Worm (Caenorhabditis elegans) whole organism, late embryonic: ENCODE results near the gene F57H12.5.

Experiments
- C08G9.2 ChIP-seq: sonication (generic microtip); optimal IDR thresholded peaks from 2 replicates; lab custom pipeline; 2016; ENCODE audit warnings: mild to moderate bottlenecking, missing genetic modification characterization, moderate library complexity, missing compliant biosample characterization
- C38D4.7 ChIP-seq: fragments of 200-800 bp; sonication (Bioruptor generic); optimal IDR thresholded peaks from 2 replicates; lab custom pipeline; 2018; ENCODE audit warnings: mild to moderate bottlenecking, missing genetic modification characterization, moderate library complexity, missing compliant biosample characterization
- K02D7.2 ChIP-seq: sonication (generic microtip); optimal IDR thresholded peaks from 2 replicates; lab custom pipeline; 2017; ENCODE audit warnings: mild to moderate bottlenecking, missing genetic modification characterization, missing compliant biosample characterization
- T23F11.4 ChIP-seq: fragments of 200-800 bp; sonication (Bioruptor generic); optimal IDR thresholded peaks from 2 replicates; lab custom pipeline; 2018; ENCODE audit warnings: mild to moderate bottlenecking, missing genetic modification characterization, missing compliant biosample characterization
- ahr-1 ChIP-seq: sonication (generic microtip); optimal IDR thresholded peaks from 2 replicates; lab custom pipeline; 2016; ENCODE audit warnings: missing genetic modification characterization, missing compliant biosample characterization
- ceh-14 ChIP-seq: sonication (generic microtip); optimal IDR thresholded peaks from 2 replicates; lab custom pipeline; 2016; ENCODE audit warnings: missing genotype, missing genetic modification characterization, missing compliant biosample characterization
- ceh-19 ChIP-seq: fragments of 200-800 bp; sonication (Bioruptor generic); optimal IDR thresholded peaks from 2 replicates; lab custom pipeline; 2018; ENCODE audit warnings: mild to moderate bottlenecking, missing genetic modification characterization, missing compliant biosample characterization
- ceh-24 ChIP-seq: sonication (generic microtip); optimal IDR thresholded peaks from 2 replicates; lab custom pipeline; 2016; ENCODE audit warnings: mild to moderate bottlenecking, missing genetic modification characterization, missing compliant biosample characterization
- ceh-31 ChIP-seq: sonication (generic microtip); optimal IDR thresholded peaks from 2 replicates; lab custom pipeline; 2016; ENCODE audit warnings: missing genetic modification characterization, missing compliant biosample characterization
- ceh-34 ChIP-seq: sonication (generic microtip); optimal IDR thresholded peaks from 2 replicates; lab custom pipeline; 2016; ENCODE audit warnings: mild to moderate bottlenecking, missing genetic modification characterization, missing compliant biosample characterization
- ceh-45 ChIP-seq: fragments of 200-800 bp; sonication (Bioruptor generic); IDR thresholded peaks from 2 replicates; pipeline ENCODE4 v1.3.6; 2022; ENCODE audit warnings: missing genetic modification reagents, missing genetic modification characterization, missing compliant biosample characterization
- che-1 ChIP-seq: sonication (generic microtip); optimal IDR thresholded peaks from 2 replicates; lab custom pipeline; 2016; ENCODE audit warnings: mild to moderate bottlenecking, missing genetic modification characterization, missing compliant biosample characterization
- dmd-4 ChIP-seq: sonication (generic microtip); optimal IDR thresholded peaks from 2 replicates; lab custom pipeline; 2016; ENCODE audit warnings: borderline replicate concordance, missing genetic modification characterization, missing compliant biosample characterization
- dve-1 ChIP-seq: sonication (generic microtip); optimal IDR thresholded peaks from 2 replicates; lab custom pipeline; 2017; ENCODE audit warnings: antibody characterized with exemption, mild to moderate bottlenecking, missing genetic modification characterization, missing compliant biosample characterization
- elt-2 ChIP-seq: sonication (generic microtip); optimal IDR thresholded peaks from 2 replicates; lab custom pipeline; 2016; ENCODE audit warnings: missing genetic modification reagents, missing genetic modification characterization, missing compliant biosample characterization
- ets-4 ChIP-seq: sonication (generic microtip); optimal IDR thresholded peaks from 2 replicates; lab custom pipeline; 2016; ENCODE audit warnings: missing genetic modification characterization, missing compliant biosample characterization
- fax-1 ChIP-seq: sonication (generic microtip); optimal IDR thresholded peaks from 2 replicates; lab custom pipeline; 2016; ENCODE audit warnings: missing genotype, missing genetic modification characterization, missing compliant biosample characterization
- hlh-13 ChIP-seq: fragments of 200-800 bp; sonication (Bioruptor generic); optimal IDR thresholded peaks from 2 replicates; lab custom pipeline; 2018; ENCODE audit warnings: mild to moderate bottlenecking, missing genetic modification characterization, missing compliant biosample characterization
- hlh-30 ChIP-seq: sonication (generic microtip); optimal IDR thresholded peaks from 2 replicates; lab custom pipeline; 2017; ENCODE audit warnings: antibody characterized with exemption, missing genetic modification characterization, missing compliant biosample characterization; ENCODE audit not compliant: insufficient read depth
- hlh-8 ChIP-seq: sonication (generic microtip); optimal IDR thresholded peaks from 2 replicates; lab custom pipeline; 2016; ENCODE audit warnings: missing genotype, missing genetic modification characterization, missing compliant biosample characterization
- lim-6 ChIP-seq: sonication (generic microtip); optimal IDR thresholded peaks from 2 replicates; lab custom pipeline; 2016; ENCODE audit warnings: missing genetic modification characterization, missing compliant biosample characterization
- nfya-1 ChIP-seq: sonication (generic microtip); optimal IDR thresholded peaks from 2 replicates; lab custom pipeline; 2017; ENCODE audit warnings: missing genetic modification characterization, mild to moderate bottlenecking, missing compliant biosample characterization, antibody characterized with exemption, moderate library complexity
- nhr-11 ChIP-seq: fragments of 150-350 bp; optimal IDR thresholded peaks from 2 replicates; lab custom pipeline; 2014; ENCODE audit warnings: missing biosample characterization, missing genetic modification characterization
- pax-1 ChIP-seq: fragments of 150-350 bp; optimal IDR thresholded peaks from 2 replicates; lab custom pipeline; 2014; ENCODE audit warnings: missing biosample characterization, missing genetic modification characterization
- pros-1 ChIP-seq: fragments of 150-350 bp; optimal IDR thresholded peaks from 2 replicates; lab custom pipeline; 2014; ENCODE audit warnings: missing biosample characterization, missing genetic modification reagents, missing genetic modification characterization
- sox-2 ChIP-seq: fragments of 200-800 bp; sonication (Bioruptor generic); IDR thresholded peaks from 2 replicates; pipeline ENCODE4 v1.3.6; 2022; ENCODE audit warnings: missing genetic modification reagents, missing genetic modification characterization, missing compliant biosample characterization
- sox-4 ChIP-seq: sonication (generic microtip); optimal IDR thresholded peaks from 2 replicates; lab custom pipeline; 2017; ENCODE audit warnings: mild to moderate bottlenecking, missing genetic modification characterization, inconsistent platforms, missing compliant biosample characterization
- tbx-7 ChIP-seq: sonication (generic microtip); optimal IDR thresholded peaks from 2 replicates; lab custom pipeline; 2016; ENCODE audit warnings: missing genotype, missing genetic modification characterization, missing compliant biosample characterization
- unc-3 ChIP-seq, 2 experiments: fragments of 200-800 bp in 1 of 2; sonication (Bioruptor generic) in 1 of 2; sonication (generic microtip) in 1 of 2; conservative IDR thresholded peaks in 1 of 2; optimal IDR thresholded peaks in 1 of 2; 2 replicates each; pipeline versions ENCODE4 v1.3.6 to Lab custom; 2016 to 2022; ENCODE audit warnings: missing compliant biosample characterization in 2 of 2, missing genetic modification characterization in 2 of 2, missing genetic modification reagents in 1 of 2
- unc-42 ChIP-seq: sonication (generic microtip); optimal IDR thresholded peaks from 2 replicates; lab custom pipeline; 2016; ENCODE audit warnings: missing genotype, missing genetic modification characterization, missing compliant biosample characterization
- unc-55 ChIP-seq: sonication (generic microtip); optimal IDR thresholded peaks from 2 replicates; lab custom pipeline; 2017; ENCODE audit warnings: missing biosample characterization, missing genetic modification reagents, missing genetic modification characterization

The F57H12.5 gene

DNA sequence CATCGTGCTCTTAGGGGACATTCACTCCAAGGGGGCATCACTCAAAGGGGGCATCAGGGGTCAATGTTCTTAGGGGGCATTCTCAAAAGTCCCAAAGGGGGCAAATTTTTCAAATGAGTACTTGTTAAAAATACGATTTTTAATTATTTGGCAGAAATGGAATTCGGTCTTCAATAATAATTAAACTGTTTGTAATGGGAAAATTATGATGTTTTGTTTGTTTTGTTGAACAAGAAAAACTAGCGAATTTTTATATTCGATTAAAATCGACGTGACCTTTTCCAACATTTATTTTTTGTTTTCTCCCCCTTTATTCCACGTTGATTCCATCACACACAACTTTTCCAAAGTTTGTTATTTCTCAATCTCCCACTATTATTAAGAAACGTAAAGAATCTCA, at the start of gene F57H12.5:
Gene F57H12.5 (plus strand): TSS at position 301 of the 400 bp plus-strand sequence.
- TF ChIP-seq K02D7.2 (tag; lab: Kevin White, UChicago), result no peak
- TF ChIP-seq dve-1, result no peak
- no peak for TF ChIP-seq unc-3 (GFP tag; conservative IDR thresholded peaks at IDR 0.05; lab: Robert Waterston, UW)
- TF ChIP-seq unc-3 (tag; optimal IDR thresholded peaks at IDR 0.05; lab: Kevin White, UChicago), result no peak

DNA sequence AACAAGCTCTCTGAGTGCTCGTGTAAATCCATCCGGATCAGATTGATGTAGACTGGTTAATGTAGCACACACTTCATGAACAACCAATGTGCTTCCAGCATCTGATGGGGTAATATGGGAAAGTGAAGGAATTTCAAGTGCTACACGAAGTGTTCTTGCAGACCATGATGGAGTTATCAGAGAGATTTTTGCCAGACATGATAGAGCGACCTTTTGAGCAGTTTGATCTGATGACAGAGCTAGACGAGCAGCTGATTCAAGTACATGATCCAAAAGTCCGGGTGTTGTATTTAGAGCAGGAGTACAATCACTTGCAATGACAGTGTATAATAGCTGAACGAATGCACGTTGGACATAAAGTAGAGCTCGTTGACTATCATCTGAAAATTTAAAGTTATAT, 49.2 kb upstream of the F57H12.5 start:
- TF ChIP-seq hlh-30 (tag; lab: Kevin White, UChicago), result no peak
- no peak for TF ChIP-seq ceh-14 (tag; lab: Kevin White, UChicago)
- no peak for TF ChIP-seq nhr-11 (tag; lab: Kevin White, UChicago)
- no peak for TF ChIP-seq sox-4
- TF ChIP-seq ahr-1 (tag; lab: Kevin White, UChicago), result no peak
- no peak for TF ChIP-seq tbx-7 (tag; lab: Kevin White, UChicago)
- TF ChIP-seq hlh-13 (GFP tag; lab: Kevin White, UChicago), result no peak
- TF ChIP-seq ceh-19 (GFP tag; lab: Kevin White, UChicago), result no peak
- TF ChIP-seq che-1 (tag; lab: Kevin White, UChicago), result no peak
- TF ChIP-seq ceh-24 (tag; lab: Kevin White, UChicago), result no peak
- TF ChIP-seq lim-6, result no peak
- no peak for TF ChIP-seq hlh-8 (tag; lab: Kevin White, UChicago)

DNA sequence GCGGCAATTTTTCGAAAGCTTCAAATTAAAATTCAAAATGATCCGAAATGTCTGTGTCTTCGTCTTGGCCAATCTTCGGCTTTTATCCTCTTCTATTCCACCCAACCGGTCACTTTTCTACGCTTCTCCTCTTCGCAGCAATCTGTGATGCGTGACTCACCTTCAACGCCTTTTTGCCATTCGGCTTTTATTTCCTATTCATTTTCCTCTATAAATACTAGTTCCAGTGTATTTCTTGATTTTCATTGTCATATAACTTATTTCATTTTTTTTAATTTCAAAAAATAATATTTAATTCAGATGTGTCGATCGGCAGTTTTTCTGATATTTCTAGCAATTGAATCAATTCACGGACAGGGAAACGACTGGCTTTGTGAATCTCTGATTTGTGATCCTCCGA, 47.0 kb upstream of the F57H12.5 start, which contains the start of gene C49H3.16:
Gene C49H3.16 (plus strand): TSS at position 301 of the 400 bp plus-strand sequence.
- TF ChIP-seq sox-2 (GFP tag; lab: Robert Waterston, UW), result no peak
- TF ChIP-seq ceh-34, result no peak
- TF ChIP-seq dmd-4 (tag; lab: Kevin White, UChicago), result no peak
- TF ChIP-seq pros-1, result no peak
- no peak for TF ChIP-seq K02D7.2 (tag; lab: Kevin White, UChicago)
- no peak for TF ChIP-seq unc-3 (GFP tag; conservative IDR thresholded peaks at IDR 0.05; lab: Robert Waterston, UW)
- no peak for TF ChIP-seq unc-3 (tag; optimal IDR thresholded peaks at IDR 0.05; lab: Kevin White, UChicago)
- TF ChIP-seq ceh-14 (tag; lab: Kevin White, UChicago), result no peak
- no peak for TF ChIP-seq T23F11.4 (GFP tag; lab: Kevin White, UChicago)
- no peak for TF ChIP-seq unc-55 (GFP tag; lab: Kevin White, UChicago)
- no peak for TF ChIP-seq ceh-45 (GFP tag; lab: Robert Waterston, UW)
- no peak for TF ChIP-seq C38D4.7 (GFP tag; lab: Kevin White, UChicago)
- no peak for TF ChIP-seq C08G9.2 (tag; lab: Kevin White, UChicago)
- TF ChIP-seq, all 69 proteins: peak for 0

DNA sequence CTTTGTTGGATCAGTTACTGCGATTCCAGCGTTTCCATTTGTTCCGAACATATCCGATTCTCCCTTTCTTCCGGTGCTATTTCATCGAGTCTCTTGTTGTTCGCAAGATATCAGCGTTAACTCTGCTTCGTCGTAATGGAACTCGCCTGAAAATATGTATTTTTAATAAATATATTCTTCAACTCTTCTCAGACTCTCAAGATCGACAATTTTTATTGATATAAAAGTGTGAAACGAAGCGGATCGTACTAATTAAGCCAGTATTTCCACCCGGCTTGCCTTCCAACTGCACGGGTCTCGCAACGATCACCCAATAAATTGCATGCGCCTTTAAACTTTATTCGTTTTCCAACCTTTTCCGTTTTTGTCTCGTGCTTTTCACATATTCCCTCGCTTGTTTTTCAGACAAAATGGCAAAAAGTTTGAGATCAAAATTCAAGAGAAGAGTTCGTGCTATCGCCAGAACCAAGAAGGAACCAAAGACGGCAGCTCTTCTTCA, 43.1 kb upstream of the F57H12.5 start, which contains the start of the genes xpo-3 and C49H3.3:
Gene xpo-3 (minus strand): TSS at position 51 of the 499 bp plus-strand sequence.
Gene C49H3.3 (plus strand): TSS at position 369 of the 499 bp plus-strand sequence.
- peak; percentile 14 for TF ChIP-seq ceh-31 (tag; lab: Kevin White, UChicago)
- TF ChIP-seq pax-1 (tag; lab: Kevin White, UChicago), result no peak
- TF ChIP-seq ets-4 (tag; lab: Kevin White, UChicago), result no peak
- TF ChIP-seq elt-2 (tag; lab: Kevin White, UChicago), result no peak
- TF ChIP-seq fax-1 (tag; lab: Kevin White, UChicago), result no peak
- TF ChIP-seq ceh-34, result no peak
- no peak for TF ChIP-seq nhr-11 (tag; lab: Kevin White, UChicago)
- peak; percentile 3 for TF ChIP-seq hlh-30 (tag; lab: Kevin White, UChicago)
- peak; percentile 51 for TF ChIP-seq unc-42
- no peak for TF ChIP-seq nfya-1 (tag; lab: Kevin White, UChicago)
